Worm (Caenorhabditis elegans) whole organism, young adult: ENCODE measurements around the gene F54H5.5.

ENCODE experiments used
- B0035.1 ChIP-seq: sonication (generic microtip); optimal IDR thresholded peaks from 2 replicates; lab custom pipeline; 2016; ENCODE audit warnings: missing genetic modification characterization, mild to moderate bottlenecking, missing compliant biosample characterization, missing genotype, missing genetic modification reagents
- F22D6.2 ChIP-seq: sonication (generic microtip); optimal IDR thresholded peaks from 2 replicates; lab custom pipeline; 2016; ENCODE audit warnings: mild to moderate bottlenecking, missing genetic modification characterization, missing compliant biosample characterization
- F57C9.4 ChIP-seq: sonication (generic microtip); optimal IDR thresholded peaks from 2 replicates; lab custom pipeline; 2017; ENCODE audit warnings: mild to moderate bottlenecking, missing genetic modification characterization, missing compliant biosample characterization
- Y79H2A.3 ChIP-seq: fragments of 200-800 bp; sonication (Bioruptor generic); conservative IDR thresholded peaks from 2 replicates; pipeline ENCODE4 v1.3.6; 2022; ENCODE audit warnings: missing genetic modification reagents, missing genetic modification characterization, missing compliant biosample characterization
- ama-1 ChIP-seq, 3 experiments: fragments of 150-350 bp in 1 of 3; sonication (generic microtip) in 2 of 3; optimal IDR thresholded peaks; 2 replicates each; lab custom pipeline; 2014 to 2018; ENCODE audit warnings: missing biosample characterization in 2 of 3, missing genetic modification characterization in 2 of 3, missing genetic modification reagents in 2 of 3
- attf-6 ChIP-seq: fragments of 200-800 bp; sonication (Bioruptor generic); IDR thresholded peaks from 2 replicates; pipeline ENCODE4 v1.3.6; 2022; ENCODE audit warnings: missing genetic modification reagents, missing genetic modification characterization, missing compliant biosample characterization
- repo-1 ChIP-seq: sonication (generic microtip); optimal IDR thresholded peaks from 2 replicates; lab custom pipeline; 2017; ENCODE audit warnings: mild to moderate bottlenecking, missing genetic modification characterization, missing compliant biosample characterization
- unc-130 ChIP-seq: sonication (generic microtip); optimal IDR thresholded peaks from 2 replicates; lab custom pipeline; 2016; ENCODE audit warnings: missing genetic modification reagents, missing genetic modification characterization, missing compliant biosample characterization

DNA sequence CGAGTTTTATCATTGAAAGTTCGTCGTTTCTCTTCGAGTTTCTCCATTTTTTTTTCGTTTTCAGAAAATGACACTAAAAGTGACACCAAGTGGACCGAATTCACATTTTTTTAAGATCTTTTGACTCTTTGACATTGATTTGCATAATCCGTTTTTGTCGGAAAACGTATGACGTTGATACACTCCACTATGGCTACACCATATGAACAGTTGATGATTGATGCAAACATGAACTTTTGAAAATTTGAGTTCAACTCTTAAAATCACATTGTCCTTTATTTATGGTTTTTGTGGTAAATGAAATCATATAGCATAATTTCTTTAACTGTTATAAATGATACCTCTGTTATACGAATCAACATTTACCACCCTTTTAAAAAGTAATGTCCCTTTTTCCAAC is 31.7 kb upstream of the F54H5.5 start, which contains the start of gene T19D12.10:
- no peak for TF ChIP-seq F57C9.4
- no peak for TF ChIP-seq ama-1 (optimal IDR thresholded peaks at IDR 0.05; lab: Kevin White, UChicago)
- TF ChIP-seq ama-1 (GFP tag; optimal IDR thresholded peaks at IDR 0.05; lab: Kevin White, UChicago): no peak
- TF ChIP-seq repo-1 (tag; lab: Kevin White, UChicago): no peak
- no peak for TF ChIP-seq B0035.1
- TF ChIP-seq Y79H2A.3 (GFP tag; lab: Robert Waterston, UW): no peak
- TF ChIP-seq F22D6.2: no peak
- TF ChIP-seq attf-6 (GFP tag; lab: Robert Waterston, UW): no peak
- no peak for TF ChIP-seq unc-130 (GFP tag; lab: Kevin White, UChicago)
